Fruit fly (Drosophila melanogaster) whole organism, embryonic: ENCODE measurements around the gene CG13365.

Experiments
- Aef1 ChIP-seq: fragments of 200-800 bp; sonication (Bioruptor generic); IDR thresholded peaks from 3 replicates; pipeline ENCODE4 v1.3.6; 2022; ENCODE audit warnings: missing biosample characterization, missing genetic modification characterization
- BEAF-32 ChIP-seq: fragments of 200-800 bp; sonication (Bioruptor generic); optimal IDR thresholded peaks from 3 replicates; lab custom pipeline; 2017; ENCODE audit warnings: missing biosample characterization, missing genetic modification characterization, mild to moderate bottlenecking, moderate library complexity, missing genetic modification reagents
- CG10267 ChIP-seq: fragments of 200-800 bp; sonication (Bioruptor generic); optimal IDR thresholded peaks from 2 replicates; lab custom pipeline; 2018; ENCODE audit warnings: missing biosample characterization, mild to moderate bottlenecking, missing genetic modification characterization, moderate library complexity
- CG10321 ChIP-seq: fragments of 200-800 bp; sonication (Bioruptor generic); IDR thresholded peaks from 2 replicates; pipeline ENCODE4 v1.3.6; 2022; ENCODE audit warnings: missing biosample characterization, missing genetic modification characterization
- CG10654 ChIP-seq: fragments of 200-800 bp; sonication (Bioruptor generic); optimal IDR thresholded peaks from 2 replicates; lab custom pipeline; 2016; ENCODE audit warnings: missing biosample characterization, missing genetic modification characterization
- CG11093 ChIP-seq: fragments of 200-800 bp; sonication (Bioruptor generic); IDR thresholded peaks from 3 replicates; pipeline ENCODE4 v1.3.6; 2022; ENCODE audit warnings: missing biosample characterization, missing genetic modification characterization
- CG11695 ChIP-seq: fragments of 200-800 bp; sonication (Bioruptor generic); IDR thresholded peaks from 3 replicates; pipeline ENCODE4 v1.3.6; 2022; ENCODE audit warnings: missing biosample characterization, missing genetic modification characterization
- CG12219 ChIP-seq: fragments of 200-800 bp; sonication (Bioruptor generic); optimal IDR thresholded peaks from 3 replicates; lab custom pipeline; 2018; ENCODE audit warnings: missing biosample characterization, mild to moderate bottlenecking, missing genetic modification characterization
- CG13894 ChIP-seq: fragments of 200-800 bp; sonication (Bioruptor generic); optimal IDR thresholded peaks from 3 replicates; lab custom pipeline; 2018; ENCODE audit warnings: missing biosample characterization, mild to moderate bottlenecking, missing genetic modification characterization, moderate library complexity
- CG14710 ChIP-seq: fragments of 200-800 bp; sonication (Bioruptor generic); optimal IDR thresholded peaks from 3 replicates; lab custom pipeline; 2019; ENCODE audit warnings: missing biosample characterization, mild to moderate bottlenecking, missing genetic modification characterization, moderate library complexity
- CG15269 ChIP-seq: fragments of 200-800 bp; sonication (Bioruptor generic); optimal IDR thresholded peaks from 2 replicates; lab custom pipeline; 2018; ENCODE audit warnings: missing biosample characterization, mild to moderate bottlenecking, missing genetic modification characterization, moderate library complexity
- CG15514 ChIP-seq: fragments of 200-800 bp; sonication (Bioruptor generic); optimal IDR thresholded peaks from 3 replicates; lab custom pipeline; 2017; ENCODE audit warnings: missing biosample characterization, missing genetic modification characterization, mild to moderate bottlenecking, moderate library complexity, missing genetic modification reagents
- CG1603 ChIP-seq: fragments of 200-800 bp; sonication (Bioruptor generic); optimal IDR thresholded peaks from 2 replicates; lab custom pipeline; 2019; ENCODE audit warnings: missing biosample characterization, mild to moderate bottlenecking, missing genetic modification characterization, moderate library complexity
- CG1832 ChIP-seq: fragments of 200-800 bp; sonication (Bioruptor generic); optimal IDR thresholded peaks from 2 replicates; lab custom pipeline; 2017; ENCODE audit warnings: missing biosample characterization, mild to moderate bottlenecking, missing genetic modification characterization, inconsistent platforms
- CG2129 ChIP-seq: fragments of 200-800 bp; sonication (Bioruptor generic); IDR thresholded peaks from 2 replicates; pipeline ENCODE4 v1.3.6; 2022; ENCODE audit warnings: missing biosample characterization, missing genetic modification characterization; ENCODE audit not compliant: partially characterized antibody
- CG30431 ChIP-seq: fragments of 200-800 bp; sonication (Bioruptor generic); optimal IDR thresholded peaks from 2 replicates; lab custom pipeline; 2017; ENCODE audit warnings: missing biosample characterization, missing genetic modification characterization
- CG3281 ChIP-seq: fragments of 200-800 bp; sonication (Bioruptor generic); optimal IDR thresholded peaks from 3 replicates; lab custom pipeline; 2017; ENCODE audit warnings: missing biosample characterization, mild to moderate bottlenecking, missing genetic modification characterization
- CG34422 ChIP-seq: fragments of 200-800 bp; sonication (Bioruptor generic); IDR thresholded peaks from 3 replicates; pipeline ENCODE4 v1.3.6; 2022; ENCODE audit warnings: missing biosample characterization, missing genetic modification characterization
- CG6854 ChIP-seq: fragments of 200-800 bp; sonication (Bioruptor generic); optimal IDR thresholded peaks from 3 replicates; lab custom pipeline; 2017; ENCODE audit warnings: missing biosample characterization, mild to moderate bottlenecking, missing genetic modification characterization
- CG7839 ChIP-seq: fragments of 200-800 bp; sonication (Bioruptor generic); optimal IDR thresholded peaks from 3 replicates; lab custom pipeline; 2018; ENCODE audit warnings: missing biosample characterization, mild to moderate bottlenecking, missing genetic modification characterization, moderate library complexity
- CG8944 ChIP-seq: fragments of 200-800 bp; sonication (Bioruptor generic); optimal IDR thresholded peaks from 3 replicates; lab custom pipeline; 2016; ENCODE audit warnings: missing biosample characterization, missing genetic modification characterization
- Deaf1 ChIP-seq: fragments of 200-800 bp; optimal IDR thresholded peaks from 3 replicates; lab custom pipeline; 2019; ENCODE audit warnings: missing biosample characterization, mild to moderate bottlenecking, missing genetic modification characterization, moderate library complexity
- Dek ChIP-seq: fragments of 200-800 bp; sonication (Bioruptor generic); optimal IDR thresholded peaks from 3 replicates; lab custom pipeline; 2019; ENCODE audit warnings: missing biosample characterization, mild to moderate bottlenecking, missing genetic modification characterization, moderate library complexity
- Dip2 ChIP-seq: fragments of 200-800 bp; sonication (Bioruptor generic); IDR thresholded peaks from 2 replicates; pipeline ENCODE4 v1.3.6; 2022; ENCODE audit warnings: missing biosample characterization, missing genetic modification characterization
- H2.0 ChIP-seq: fragments of 200-800 bp; sonication (Bioruptor generic); IDR thresholded peaks from 2 replicates; pipeline ENCODE4 v1.3.6; 2022; ENCODE audit warnings: missing biosample characterization, missing genetic modification characterization
- HLH3B ChIP-seq: fragments of 200-800 bp; sonication (Bioruptor generic); IDR thresholded peaks from 2 replicates; pipeline ENCODE4 v1.3.6; 2022; ENCODE audit warnings: missing biosample characterization, missing genetic modification characterization
- Hr39 ChIP-seq: fragments of >200 bp; optimal IDR thresholded peaks from 2 replicates; lab custom pipeline; 2017
- Lhr ChIP-seq: fragments of 200-800 bp; sonication (Bioruptor generic); optimal IDR thresholded peaks from 3 replicates; lab custom pipeline; 2017; ENCODE audit warnings: mild to moderate bottlenecking, missing biosample characterization, missing genetic modification reagents, missing genetic modification characterization
- Lpt ChIP-seq: fragments of >200 bp; optimal IDR thresholded peaks from 2 replicates; lab custom pipeline; 2018; ENCODE audit warnings: missing biosample characterization, missing genetic modification characterization
- Med ChIP-seq: fragments of 200-800 bp; sonication (Bioruptor generic); peaks from one replicate; lab custom pipeline; 2016; ENCODE audit warnings: missing biosample characterization, missing genetic modification characterization, mild to moderate bottlenecking, inconsistent platforms, moderate library complexity
- NC2α ChIP-seq: fragments of 200-800 bp; sonication (Bioruptor generic); optimal IDR thresholded peaks from 2 replicates; lab custom pipeline; 2016; ENCODE audit warnings: missing biosample characterization, missing genetic modification characterization
- Nf-YC ChIP-seq: fragments of 200-800 bp; optimal IDR thresholded peaks from 3 replicates; lab custom pipeline; 2019; ENCODE audit warnings: missing biosample characterization, mild to moderate bottlenecking, missing genetic modification characterization, moderate library complexity
- Oli ChIP-seq: fragments of 200-800 bp; sonication (Bioruptor generic); optimal IDR thresholded peaks from 2 replicates; lab custom pipeline; 2018; ENCODE audit warnings: missing biosample characterization, mild to moderate bottlenecking, missing genetic modification characterization, moderate library complexity
- Pdp1 ChIP-seq, 2 experiments: fragments of 200-800 bp; sonication (Bioruptor generic); optimal IDR thresholded peaks; 3 replicates each; lab custom pipeline; 2016; ENCODE audit warnings: missing biosample characterization in 2 of 2, missing genetic modification characterization in 2 of 2, mild to moderate bottlenecking in 1 of 2, moderate library complexity in 1 of 2
- Rx ChIP-seq: fragments of 200-800 bp; sonication (Bioruptor generic); IDR thresholded peaks from 2 replicates; pipeline ENCODE4 v1.3.6; 2022; ENCODE audit warnings: missing biosample characterization, missing genetic modification characterization
- Ssrp ChIP-seq: fragments of 200-800 bp; sonication (Bioruptor generic); optimal IDR thresholded peaks from 2 replicates; lab custom pipeline; 2018; ENCODE audit warnings: missing biosample characterization, mild to moderate bottlenecking, missing genetic modification characterization, moderate library complexity
- Xrp1 ChIP-seq: fragments of 200-800 bp; sonication (Bioruptor generic); IDR thresholded peaks from 2 replicates; pipeline ENCODE4 v1.3.6; 2022; ENCODE audit warnings: missing biosample characterization, missing genetic modification characterization
- ac ChIP-seq: fragments of 200-800 bp; sonication (Bioruptor generic); optimal IDR thresholded peaks from 3 replicates; lab custom pipeline; 2017; ENCODE audit warnings: missing biosample characterization, mild to moderate bottlenecking, missing genetic modification characterization
- ato ChIP-seq: fragments of 200-800 bp; sonication (Bioruptor generic); IDR thresholded peaks from 2 replicates; pipeline ENCODE4 v1.3.6; 2022; ENCODE audit warnings: missing biosample characterization, missing genetic modification characterization; ENCODE audit not compliant: partially characterized antibody
- ci ChIP-seq: fragments of 200-800 bp; sonication (Bioruptor generic); IDR thresholded peaks from 3 replicates; pipeline ENCODE4 v1.3.6; 2022; ENCODE audit warnings: missing biosample characterization, missing genetic modification characterization
- dan ChIP-seq: fragments of 200-800 bp; sonication (Bioruptor generic); IDR thresholded peaks from 2 replicates; pipeline ENCODE4 v1.3.6; 2022; ENCODE audit warnings: missing biosample characterization, missing genetic modification characterization
- dysf ChIP-seq: fragments of 200-800 bp; sonication (Bioruptor generic); IDR thresholded peaks from 3 replicates; pipeline ENCODE4 v1.3.6; 2022; ENCODE audit warnings: missing biosample characterization, missing genetic modification characterization
- ewg ChIP-seq: fragments of 200-800 bp; sonication (Bioruptor generic); optimal IDR thresholded peaks from 3 replicates; lab custom pipeline; 2017; ENCODE audit warnings: mild to moderate bottlenecking, missing biosample characterization, missing genetic modification reagents, missing genetic modification characterization
- her ChIP-seq: fragments of 200-800 bp; sonication (Bioruptor generic); optimal IDR thresholded peaks from 2 replicates; lab custom pipeline; 2016; ENCODE audit warnings: missing biosample characterization, missing genetic modification characterization
- hth ChIP-seq: fragments of >200 bp; optimal IDR thresholded peaks from 2 replicates; lab custom pipeline; 2017; ENCODE audit warnings: inconsistent platforms
- insv ChIP-seq, 2 experiments: fragments of 200-800 bp; sonication (Bioruptor generic); optimal IDR thresholded peaks; 3 replicates each; lab custom pipeline; 2016 to 2018; ENCODE audit warnings: missing biosample characterization in 2 of 2, missing genetic modification characterization in 2 of 2
- mld ChIP-seq: fragments of 200-800 bp; sonication (Bioruptor generic); IDR thresholded peaks from 3 replicates; pipeline ENCODE4 v1.3.6; 2022; ENCODE audit warnings: missing biosample characterization, missing genetic modification characterization; ENCODE audit not compliant: partially characterized antibody
- shn ChIP-seq: fragments of 200-800 bp; sonication (Bioruptor generic); optimal IDR thresholded peaks from 3 replicates; lab custom pipeline; 2016; ENCODE audit warnings: missing biosample characterization, missing genetic modification characterization
- tin ChIP-seq: fragments of 200-800 bp; sonication (Bioruptor generic); optimal IDR thresholded peaks from 3 replicates; lab custom pipeline; 2016; ENCODE audit warnings: missing biosample characterization, missing genetic modification characterization
- tio ChIP-seq: fragments of 200-800 bp; sonication (Bioruptor generic); optimal IDR thresholded peaks from 2 replicates; lab custom pipeline; 2017; ENCODE audit warnings: missing biosample characterization, missing genetic modification characterization, inconsistent platforms

The CG13365 gene

DNA sequence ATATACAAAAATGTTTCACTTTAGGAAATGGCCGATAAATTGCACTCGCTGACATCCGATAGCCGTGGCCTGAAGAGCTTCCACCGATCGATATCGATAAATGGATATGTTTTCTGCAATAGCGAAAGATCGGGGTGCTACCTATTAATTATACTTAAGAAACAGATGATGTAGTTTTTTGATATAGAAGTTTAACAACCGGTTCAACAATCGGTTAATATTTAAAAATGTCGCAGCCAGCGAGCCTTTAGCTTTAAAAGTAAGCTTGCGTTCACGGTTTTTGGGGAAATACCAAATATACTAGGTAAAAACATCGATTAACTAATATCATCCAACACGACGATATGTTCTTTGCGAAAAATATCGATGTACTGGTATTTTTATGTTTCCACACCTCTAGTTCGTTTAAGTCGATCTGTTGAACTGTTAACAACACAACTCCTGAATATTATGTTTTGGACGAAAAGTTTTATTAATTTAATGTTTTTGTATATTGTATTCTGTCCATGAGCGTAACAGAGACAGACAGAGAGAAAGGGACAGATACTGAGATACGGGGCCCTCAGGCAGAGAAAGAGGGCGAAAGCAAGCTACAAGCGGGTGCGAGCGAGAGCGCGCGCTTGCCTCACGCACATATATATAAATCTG lies 14.6 kb upstream of the CG13365 start, which contains the start of gene Dredd (continued):
- TF ChIP-seq Med (GFP tag; lab: Kevin White, UChicago) (peak; percentile 61), her (no peak), Aef1 (GFP tag; lab: Robert Waterston, UW) (no peak), H2.0 (GFP tag; lab: Robert Waterston, UW) (no peak), Deaf1 (tag; lab: Kevin White, UChicago) (no peak), dan (GFP tag; lab: Robert Waterston, UW) (no peak), dysf (GFP tag; lab: Robert Waterston, UW) (no peak), CG10267 (tag; lab: Kevin White, UChicago) (peak; percentile 54), Lhr (GFP tag; lab: Kevin White, UChicago) (peak; percentile 27), BEAF-32 (GFP tag; lab: Kevin White, UChicago) (peak; percentile 95), ato (peak; percentile 73), shn (GFP tag; lab: Kevin White, UChicago) (no peak), CG11093 (GFP tag; lab: Robert Waterston, UW) (no peak), Pdp1 (GFP tag; optimal IDR thresholded peaks at IDR 0.05; lab: Kevin White, UChicago) (no peak), CG7839 (tag; lab: Kevin White, UChicago) (no peak), NC2α (GFP tag; lab: Kevin White, UChicago) (no peak), CG10321 (GFP tag; lab: Robert Waterston, UW) (peak; percentile 89), insv (GFP tag; optimal IDR thresholded peaks at IDR 0.05; lab: Kevin White, UChicago) (no peak), CG12219 (GFP tag; lab: Kevin White, UChicago) (no peak), CG11695 (GFP tag; lab: Robert Waterston, UW) (no peak), CG30431 (GFP tag; lab: Kevin White, UChicago) (no peak), CG15514 (peak; percentile 61), Oli (tag; lab: Kevin White, UChicago) (no peak), CG2129 (GFP tag; lab: Robert Waterston, UW) (peak; percentile 73), hth (lab: Kevin White, UChicago) (no peak), CG34422 (GFP tag; lab: Robert Waterston, UW) (no peak), Rx (no peak), CG8944 (GFP tag; lab: Kevin White, UChicago) (no peak), ewg (GFP tag; lab: Kevin White, UChicago) (no peak)
- TF ChIP-seq, all 482 proteins: peak for 105

DNA sequence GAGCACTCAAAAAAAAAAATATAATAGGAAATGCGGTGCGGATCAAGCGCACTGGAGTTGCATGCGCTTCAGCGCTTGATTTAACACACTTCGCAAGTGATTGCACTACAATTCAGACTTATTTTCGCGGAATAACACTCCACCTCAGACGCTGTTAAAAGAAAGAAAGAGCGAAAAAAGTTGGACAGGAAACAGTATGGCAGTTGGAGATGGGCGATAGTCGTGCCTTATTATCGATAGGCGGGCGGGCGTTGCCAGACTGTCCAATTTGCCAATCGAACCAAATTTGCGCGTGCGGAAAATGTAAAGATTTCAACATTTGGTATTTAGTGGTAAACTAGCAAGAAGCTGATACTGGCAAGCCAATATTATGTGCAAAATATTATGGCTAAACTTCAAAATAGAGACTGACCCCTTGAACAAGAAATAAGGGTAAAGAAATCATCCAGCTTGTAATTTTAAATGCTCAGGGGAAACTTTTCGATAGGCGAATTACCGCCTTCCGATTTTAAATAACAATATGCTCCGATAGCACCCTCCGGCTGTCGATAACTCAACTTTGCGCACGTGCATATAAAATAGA lies 8.3 kb upstream of the CG13365 start, which contains the start of the genes RpL36 and Mybbp1A:
Gene RpL36 (minus strand): TSS at position 245 of the 583 bp plus-strand sequence.
Gene Mybbp1A (plus strand): TSS at position 535 of the 583 bp plus-strand sequence.
- TF ChIP-seq CG1832 (GFP tag; lab: Kevin White, UChicago) = no peak
- TF ChIP-seq CG1603 = peak; percentile 89
- TF ChIP-seq Dip2 (GFP tag; lab: Robert Waterston, UW) = no peak
- TF ChIP-seq CG3281 (GFP tag; lab: Kevin White, UChicago) = peak; percentile 80
- peak; percentile 87 for TF ChIP-seq ci
- peak; percentile 66 for TF ChIP-seq CG6854
- peak; percentile 64; the same call in 2 of the 3 replicates for TF ChIP-seq mld
- peak; percentile 28; the same call in 1 of the 2 replicates for TF ChIP-seq HLH3B (GFP tag; lab: Robert Waterston, UW)
- TF ChIP-seq Xrp1 (GFP tag; lab: Robert Waterston, UW) = 0 out of 2 replicates have a peak, but pooled peaks have one; percentile 17
- TF ChIP-seq Hr39 = no peak
- no peak for TF ChIP-seq Lpt (GFP tag; lab: Kevin White, UChicago)
- peak; percentile 65 for TF ChIP-seq tin
- peak; percentile 68 for TF ChIP-seq CG13894
- no peak for TF ChIP-seq ac
- TF ChIP-seq CG15269 (tag; lab: Kevin White, UChicago) = peak; percentile 60
- TF ChIP-seq Ssrp (tag; lab: Kevin White, UChicago) = peak; percentile 5
- no peak for TF ChIP-seq tio
- peak; percentile 41 for TF ChIP-seq Dek (tag; lab: Kevin White, UChicago)
- TF ChIP-seq CG14710 = peak; percentile 81
- TF ChIP-seq CG10654 = peak; percentile 62
- TF ChIP-seq Nf-YC (tag; lab: Kevin White, UChicago) = peak; percentile 41
